Worm (Caenorhabditis elegans): ENCODE data around the gene pdf-2.

DNA sequence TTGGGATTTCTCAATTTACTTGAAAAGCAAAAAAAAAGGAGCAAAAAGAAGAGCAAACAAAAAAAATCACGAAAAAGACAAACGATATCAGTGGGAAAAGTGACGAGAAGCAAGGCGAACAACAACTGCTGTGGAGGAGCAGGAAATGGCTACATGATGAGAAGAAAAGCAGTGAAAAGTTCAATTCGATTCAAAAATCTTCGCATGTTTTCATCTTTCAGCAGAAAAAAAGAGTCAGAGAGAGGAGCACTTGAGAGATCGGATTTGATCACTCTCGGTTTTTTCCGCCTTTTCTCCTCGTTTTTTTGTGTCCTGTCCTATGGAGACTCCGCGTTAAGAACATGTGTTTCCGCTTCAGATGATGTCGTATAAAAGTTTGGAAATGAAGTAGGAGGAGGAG is 24.3 kb upstream of the pdf-2 start:
- TF ChIP-seq unc-39 (tag; optimal IDR thresholded peaks at IDR 0.05) (no peak), unc-62 (GFP tag; optimal IDR thresholded peaks at IDR 0.05) (no peak), egl-27 (tag; optimal IDR thresholded peaks at IDR 0.05) (no peak), nhr-237 (tag; optimal IDR thresholded peaks at IDR 0.05) (no peak), ztf-11 (tag; optimal IDR thresholded peaks at IDR 0.05) (no peak), mdl-1 (tag; optimal IDR thresholded peaks at IDR 0.05) (no peak), ama-1 (optimal IDR thresholded peaks at IDR 0.05) (no peak)
